Worm (Caenorhabditis elegans): ENCODE data around the gene fbxa-155.
"Not testable (repeated sequence)": the region's sequence is repeated elsewhere in the genome, so short reads cannot be mapped to it uniquely, and the experiment has no call there.

Gene fbxa-155

DNA sequence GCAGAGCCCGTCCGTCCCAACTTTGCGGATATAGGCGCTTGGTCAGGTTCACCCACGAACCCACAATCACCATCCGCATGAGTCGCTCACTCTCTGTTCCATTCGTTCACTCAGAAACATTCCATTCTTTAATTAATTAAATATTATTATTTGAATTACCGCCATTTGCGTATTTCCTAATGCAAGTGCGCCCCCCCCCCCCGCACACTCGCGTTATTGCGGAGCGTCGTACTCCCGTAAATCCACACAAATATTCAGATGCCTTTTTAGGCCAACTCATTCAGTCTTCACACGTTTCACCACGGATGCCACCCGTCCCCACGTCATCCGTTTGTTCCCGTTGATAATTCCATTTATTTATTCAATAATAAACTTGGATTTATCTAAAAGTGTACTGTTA is 40.3 kb upstream of the fbxa-155 start, which contains the start of gene T16G12.3:
T16G12.3 (plus strand) TSS at position 301 of the 400 bp plus-strand sequence.
- TF ChIP-seq Y56A3A.18, ceh-100, Y95B8A.8 (GFP tag; IDR thresholded peaks at IDR 0.05): not testable (repeated sequence)

ce11 chrIII:10049682-10050081 is 39.7 kb upstream of the fbxa-155 start, which contains the start of gene T16G12.1:
TSS of gene T16G12.1 (minus strand) at chrIII:10049857.
- TF ChIP-seq hsf-1 (GFP tag; IDR thresholded peaks at IDR 0.05) (no peak), nhr-80 (tag; optimal IDR thresholded peaks at IDR 0.05) (peak; percentile 68)

DNA sequence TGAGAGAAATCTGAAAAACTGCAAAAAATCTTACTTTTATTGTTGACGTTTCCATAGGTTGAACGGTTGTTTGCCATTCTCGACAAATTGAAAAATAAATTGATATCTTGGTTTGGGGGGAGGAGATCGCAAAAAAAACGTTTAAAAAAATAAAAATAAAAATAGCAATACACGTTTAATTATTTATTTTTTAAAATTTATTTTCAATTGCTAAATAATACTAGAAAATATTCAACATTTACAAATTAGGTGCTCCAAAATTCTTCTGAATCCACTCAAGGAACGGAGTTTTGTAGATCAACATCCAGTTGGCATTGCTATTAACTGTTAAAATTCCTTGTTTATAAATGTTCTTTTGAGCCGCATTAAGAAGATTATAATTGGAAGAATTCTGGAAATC is 30.0 kb upstream of the fbxa-155 start, which contains the start of gene T16G12.7:
T16G12.7 (minus strand) TSS at position 101 of the 400 bp plus-strand sequence.
- TF ChIP-seq mcd-1 (GFP tag; IDR thresholded peaks at IDR 0.05) (no peak), ceh-27 (GFP tag; optimal IDR thresholded peaks at IDR 0.05) (no peak), zfh-2 (GFP tag; conservative IDR thresholded peaks at IDR 0.05) (no peak), mel-28 (tag; optimal IDR thresholded peaks at IDR 0.05; ENCODE audit: borderline replicate concordance) (no peak), ekl-4 (GFP tag; IDR thresholded peaks at IDR 0.05) (no peak), D2030.7 (GFP tag; IDR thresholded peaks at IDR 0.05) (no peak)

DNA sequence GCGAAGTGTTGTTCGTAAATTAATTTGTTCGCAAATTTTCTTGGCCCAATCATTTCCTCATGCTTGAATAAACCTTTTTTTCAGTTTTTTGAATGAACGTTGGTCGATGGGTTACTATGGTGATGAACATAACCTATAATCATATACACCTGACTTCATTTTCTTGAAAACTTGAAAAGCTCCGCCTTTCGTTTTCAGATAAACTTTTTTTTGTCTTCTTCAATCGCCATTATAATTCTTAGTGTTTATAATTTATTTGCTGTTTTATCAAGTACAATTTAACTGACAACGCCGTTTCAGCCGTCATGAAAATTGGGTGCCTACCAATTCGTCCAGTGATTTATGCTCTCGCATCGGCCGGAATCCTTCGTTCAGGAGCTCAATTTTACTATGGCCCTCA is 27.1 kb upstream of the fbxa-155 start, which contains the start of gene M04D8.7:
M04D8.7 (plus strand) TSS at position 301 of the 400 bp plus-strand sequence.
- no peak for TF ChIP-seq ceh-40 (GFP tag; IDR thresholded peaks at IDR 0.05)
- TF ChIP-seq ets-4 (GFP tag; optimal IDR thresholded peaks at IDR 0.05), result no peak
- TF ChIP-seq lsy-27 (tag; optimal IDR thresholded peaks at IDR 0.05; ENCODE audit: borderline replicate concordance, insufficient read depth), result no peak
- no peak for TF ChIP-seq ccch-3 (GFP tag; optimal IDR thresholded peaks at IDR 0.05)
- TF ChIP-seq F23B12.7 (tag; optimal IDR thresholded peaks at IDR 0.05; ENCODE audit: insufficient read depth), result no peak
- TF ChIP-seq tbp1 (GFP tag; optimal IDR thresholded peaks at IDR 0.05), result no peak
- TF ChIP-seq T26A5.8 (tag; optimal IDR thresholded peaks at IDR 0.05), result no peak
- TF ChIP-seq bed-1 (GFP tag; IDR thresholded peaks at IDR 0.05), result no peak
- no peak for TF ChIP-seq ceh-100 (GFP tag; IDR thresholded peaks at IDR 0.05)
- TF ChIP-seq unc-62 (GFP tag; optimal IDR thresholded peaks at IDR 0.05), result no peak
- TF ChIP-seq sptf-2 (GFP tag; optimal IDR thresholded peaks at IDR 0.05), result no peak
- TF ChIP-seq ZK185.1 (tag; optimal IDR thresholded peaks at IDR 0.05; ENCODE audit: poor library complexity, severe bottlenecking), result no peak
- TF ChIP-seq ekl-4 (GFP tag; IDR thresholded peaks at IDR 0.05), result no peak
- no peak for TF ChIP-seq Y79H2A.3 (GFP tag; conservative IDR thresholded peaks at IDR 0.05)
- TF ChIP-seq F39B2.1 (GFP tag; IDR thresholded peaks at IDR 0.05), result no peak

DNA sequence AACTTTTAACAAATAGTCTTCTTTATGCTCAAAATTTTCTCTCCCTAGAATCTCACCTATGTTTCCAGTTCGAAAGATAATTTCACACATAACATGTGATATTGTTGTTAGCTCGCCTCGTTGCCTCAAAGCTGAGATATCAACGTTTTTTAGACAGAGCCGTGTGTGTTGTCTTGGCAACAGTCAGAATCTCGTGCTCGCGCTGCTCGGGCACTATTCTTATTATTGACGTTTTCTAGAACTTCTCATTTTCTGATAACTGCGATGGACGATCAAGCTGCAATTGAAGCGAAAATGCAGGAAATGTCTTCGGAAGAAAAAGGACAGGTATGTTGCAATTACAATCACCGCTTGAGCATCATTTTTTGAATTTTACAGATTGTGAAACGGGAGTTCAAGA is 25.8 kb upstream of the fbxa-155 start, which contains the start of gene xbx-3:
xbx-3 (plus strand) TSS at position 163 of the 400 bp plus-strand sequence.
- no peak for TF ChIP-seq egl-44 (GFP tag; IDR thresholded peaks at IDR 0.05)
- TF ChIP-seq ceh-100 (GFP tag; IDR thresholded peaks at IDR 0.05), result no peak
- TF ChIP-seq hlh-12 (tag; optimal IDR thresholded peaks at IDR 0.05), result no peak
- no peak for TF ChIP-seq aptf-3 (GFP tag; IDR thresholded peaks at IDR 0.05)
- no peak for TF ChIP-seq attf-3 (GFP tag; conservative IDR thresholded peaks at IDR 0.05)
- TF ChIP-seq B0019.2 (GFP tag; conservative IDR thresholded peaks at IDR 0.05), result no peak
- TF ChIP-seq D2030.7 (GFP tag; IDR thresholded peaks at IDR 0.05), result no peak
- TF ChIP-seq ztf-3 (GFP tag; optimal IDR thresholded peaks at IDR 0.05), result no peak
- no peak for TF ChIP-seq T07F8.4 (tag; optimal IDR thresholded peaks at IDR 0.05)
- TF ChIP-seq Y53F4B.3 (GFP tag; IDR thresholded peaks at IDR 0.05), result no peak
- no peak for TF ChIP-seq let-607 (tag; optimal IDR thresholded peaks at IDR 0.05)
- TF ChIP-seq lin-54 (GFP tag; optimal IDR thresholded peaks at IDR 0.05), result no peak
- no peak for TF ChIP-seq F57C9.4 (tag; optimal IDR thresholded peaks at IDR 0.05)

Data from whole organism, young adult.